Worm (Caenorhabditis elegans) whole organism, midembryonic: ENCODE data around the gene catp-5.

Experiments used
- T22C8.4 ChIP-seq: fragments of 200-800 bp; sonication (Bioruptor generic); IDR thresholded peaks from 2 replicates; pipeline ENCODE4 v1.3.6; 2022; ENCODE audit warnings: missing genetic modification characterization, missing compliant biosample characterization
- cog-1 ChIP-seq: sonication (generic microtip); optimal IDR thresholded peaks from 2 replicates; lab custom pipeline; 2016; ENCODE audit warnings: missing genetic modification characterization, missing compliant biosample characterization
- flt-1 ChIP-seq: fragments of 200-800 bp; sonication (Bioruptor generic); IDR thresholded peaks from 2 replicates; pipeline ENCODE4 v1.3.6; 2022; ENCODE audit warnings: missing genetic modification characterization, missing compliant biosample characterization
- klf-2 ChIP-seq: fragments of 200-800 bp; sonication (Bioruptor generic); conservative IDR thresholded peaks from 2 replicates; pipeline ENCODE4 v1.3.6; 2022; ENCODE audit warnings: missing genetic modification reagents, missing genetic modification characterization, missing compliant biosample characterization
- med-1 ChIP-seq: sonication (generic microtip); optimal IDR thresholded peaks from 2 replicates; lab custom pipeline; 2017; ENCODE audit warnings: missing genetic modification characterization, mild to moderate bottlenecking, missing compliant biosample characterization, antibody characterized with exemption, missing genetic modification reagents; ENCODE audit not compliant: insufficient read depth
- ref-1 ChIP-seq: fragments of 200-800 bp; sonication (Bioruptor generic); conservative IDR thresholded peaks from 2 replicates; pipeline ENCODE4 v1.3.6; 2022; ENCODE audit warnings: missing genetic modification reagents, missing genetic modification characterization, missing compliant biosample characterization
- tab-1 ChIP-seq: fragments of 200-800 bp; sonication (Bioruptor generic); IDR thresholded peaks from 2 replicates; pipeline ENCODE4 v1.3.6; 2022; ENCODE audit warnings: missing genetic modification characterization, missing compliant biosample characterization
- ztf-23 ChIP-seq: fragments of 200-800 bp; sonication (Bioruptor generic); IDR thresholded peaks from 2 replicates; pipeline ENCODE4 v1.3.6; 2022; ENCODE audit warnings: missing genetic modification reagents, missing genetic modification characterization, missing compliant biosample characterization
- ztf-29 ChIP-seq: fragments of 200-800 bp; sonication (Bioruptor generic); IDR thresholded peaks from 2 replicates; pipeline ENCODE4 v1.3.6; 2022; ENCODE audit warnings: missing genetic modification reagents, missing genetic modification characterization, missing compliant biosample characterization

Gene catp-5

ce11 chrX:8069293-8069692, 29.4 kb downstream of the catp-5 start, which contains the start of gene C18A11.1:
Gene C18A11.1 (plus strand): TSS chrX:8069328.
- TF ChIP-seq cog-1 (tag; lab: Kevin White, UChicago) (no peak), ref-1 (GFP tag; lab: Robert Waterston, UW) (no peak), ztf-23 (GFP tag; lab: Robert Waterston, UW) (no peak), klf-2 (GFP tag; lab: Robert Waterston, UW) (no peak), tab-1 (GFP tag; lab: Robert Waterston, UW) (no peak), ztf-29 (GFP tag; lab: Robert Waterston, UW) (no peak), T22C8.4 (GFP tag; lab: Robert Waterston, UW) (no peak), flt-1 (GFP tag; lab: Robert Waterston, UW) (no peak), med-1 (no peak)

DNA sequence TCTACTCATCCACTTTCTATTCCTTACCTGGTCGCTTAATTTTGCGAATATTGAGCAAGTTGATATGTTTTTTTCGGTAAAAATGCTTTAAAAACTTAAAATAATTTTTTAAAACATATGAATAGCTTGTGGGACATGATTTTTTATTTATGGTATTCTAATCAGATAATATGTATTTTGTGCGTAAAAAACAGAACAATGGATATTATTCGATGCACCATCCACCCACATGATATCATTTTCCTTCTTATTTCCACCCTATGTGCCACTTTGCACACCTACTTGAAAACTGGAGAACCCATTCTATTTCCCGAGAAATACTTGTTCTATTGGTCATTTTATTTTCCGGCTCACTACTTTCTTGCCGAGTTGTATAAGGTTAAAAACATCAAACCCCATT, 31.4 kb downstream of the catp-5 start, which contains the start of gene C18A11.2:
Gene C18A11.2, plus strand, starts transcription at position 301 of the 400 bp plus-strand sequence.
- no peak for TF ChIP-seq ztf-29 (GFP tag; lab: Robert Waterston, UW)
- TF ChIP-seq tab-1 (GFP tag; lab: Robert Waterston, UW): no peak
- no peak for TF ChIP-seq med-1
- no peak for TF ChIP-seq cog-1 (tag; lab: Kevin White, UChicago)
- TF ChIP-seq flt-1 (GFP tag; lab: Robert Waterston, UW): no peak
- no peak for TF ChIP-seq ref-1 (GFP tag; lab: Robert Waterston, UW)
- TF ChIP-seq T22C8.4 (GFP tag; lab: Robert Waterston, UW): no peak
- no peak for TF ChIP-seq klf-2 (GFP tag; lab: Robert Waterston, UW)
- TF ChIP-seq ztf-23 (GFP tag; lab: Robert Waterston, UW): no peak

- TF ChIP-seq ztf-29 (GFP tag; lab: Robert Waterston, UW) (no peak), ref-1 (GFP tag; lab: Robert Waterston, UW) (no peak), klf-2 (GFP tag; lab: Robert Waterston, UW) (no peak), tab-1 (GFP tag; lab: Robert Waterston, UW) (no peak), ztf-23 (GFP tag; lab: Robert Waterston, UW) (no peak), flt-1 (GFP tag; lab: Robert Waterston, UW) (no peak), cog-1 (tag; lab: Kevin White, UChicago) (no peak), med-1 (no peak), T22C8.4 (GFP tag; lab: Robert Waterston, UW) (no peak)
These were observed 37.8 kb downstream of the catp-5 start, which contains the start of gene C18A11.3 for ce11 chrX:8060823-8061222. Gene C18A11.3 (plus strand): TSS chrX:8061123.

- TF ChIP-seq tab-1 (GFP tag; lab: Robert Waterston, UW) (no peak), med-1 (no peak), T22C8.4 (GFP tag; lab: Robert Waterston, UW) (no peak), ref-1 (GFP tag; lab: Robert Waterston, UW) (no peak), ztf-23 (GFP tag; lab: Robert Waterston, UW) (no peak)
These were observed 38.7 kb downstream of the catp-5 start for ce11 chrX:8059999-8060398.

ce11 chrX:8057791-8058270, 40.8 kb downstream of the catp-5 start, which contains the start of gene dim-1:
Gene dim-1 (minus strand): TSS chrX:8058220.
- TF ChIP-seq cog-1 (tag; lab: Kevin White, UChicago): no peak
- no peak for TF ChIP-seq ztf-29 (GFP tag; lab: Robert Waterston, UW)
- TF ChIP-seq ref-1 (GFP tag; lab: Robert Waterston, UW): no peak
- TF ChIP-seq klf-2 (GFP tag; lab: Robert Waterston, UW): no peak
- no peak for TF ChIP-seq ztf-23 (GFP tag; lab: Robert Waterston, UW)
- no peak for TF ChIP-seq tab-1 (GFP tag; lab: Robert Waterston, UW)
- TF ChIP-seq T22C8.4 (GFP tag; lab: Robert Waterston, UW): no peak
- no peak for TF ChIP-seq med-1
- no peak for TF ChIP-seq flt-1 (GFP tag; lab: Robert Waterston, UW)

DNA sequence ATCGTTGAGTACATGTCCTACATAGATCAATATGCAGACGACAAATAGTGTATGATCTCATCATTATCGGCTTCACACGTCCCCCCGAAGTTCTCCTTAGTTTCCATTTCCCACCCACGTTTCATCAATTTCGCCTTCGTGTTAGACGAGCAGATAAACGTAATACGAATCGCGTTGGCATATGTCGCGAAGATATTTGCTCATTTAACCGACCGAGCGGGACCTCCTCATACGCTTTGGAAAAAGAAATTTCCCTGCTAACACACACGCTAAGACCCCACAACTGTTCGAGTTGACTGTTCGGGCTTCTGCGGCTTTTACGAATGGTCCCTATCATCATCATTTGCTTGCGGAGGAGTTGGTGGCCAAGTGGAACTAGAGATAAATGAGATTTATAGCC, 44.2 kb downstream of the catp-5 start:
- TF ChIP-seq tab-1 (GFP tag; lab: Robert Waterston, UW) (no peak), T22C8.4 (GFP tag; lab: Robert Waterston, UW) (no peak), klf-2 (GFP tag; lab: Robert Waterston, UW) (no peak)

- TF ChIP-seq flt-1 (GFP tag; lab: Robert Waterston, UW): no peak
- no peak for TF ChIP-seq ref-1 (GFP tag; lab: Robert Waterston, UW)
- no peak for TF ChIP-seq ztf-29 (GFP tag; lab: Robert Waterston, UW)
- no peak for TF ChIP-seq ztf-23 (GFP tag; lab: Robert Waterston, UW)
- TF ChIP-seq med-1: no peak
- TF ChIP-seq T22C8.4 (GFP tag; lab: Robert Waterston, UW): no peak
- TF ChIP-seq tab-1 (GFP tag; lab: Robert Waterston, UW): no peak
These were observed 45.6 kb downstream of the catp-5 start for ce11 chrX:8053008-8053441.

DNA sequence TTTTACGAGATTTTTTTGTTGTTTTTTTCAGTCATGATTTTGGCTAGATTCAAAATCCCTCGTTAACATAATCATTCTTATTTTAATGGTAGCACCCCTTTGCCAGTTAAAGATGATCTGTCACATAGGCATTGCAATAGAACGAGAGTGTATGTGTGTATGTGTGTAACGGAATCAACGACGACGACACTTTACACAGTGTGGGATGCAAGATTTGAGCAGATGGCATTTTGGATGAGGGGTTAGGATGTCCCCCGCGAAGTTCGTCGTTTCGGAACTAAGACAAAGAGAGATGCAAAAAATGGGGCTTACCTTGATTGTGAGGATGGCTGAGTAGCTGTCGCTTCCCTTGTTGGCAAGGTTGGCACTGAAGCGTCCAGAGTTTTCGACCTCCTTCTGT, 46.6 kb downstream of the catp-5 start:
- no peak for TF ChIP-seq med-1
- TF ChIP-seq tab-1 (GFP tag; lab: Robert Waterston, UW): no peak
- no peak for TF ChIP-seq ztf-29 (GFP tag; lab: Robert Waterston, UW)
- no peak for TF ChIP-seq flt-1 (GFP tag; lab: Robert Waterston, UW)
- TF ChIP-seq klf-2 (GFP tag; lab: Robert Waterston, UW): no peak
- TF ChIP-seq cog-1 (tag; lab: Kevin White, UChicago): no peak
- TF ChIP-seq ref-1 (GFP tag; lab: Robert Waterston, UW): no peak
- TF ChIP-seq T22C8.4 (GFP tag; lab: Robert Waterston, UW): no peak
- TF ChIP-seq ztf-23 (GFP tag; lab: Robert Waterston, UW): no peak

- TF ChIP-seq flt-1 (GFP tag; lab: Robert Waterston, UW): no peak
- no peak for TF ChIP-seq tab-1 (GFP tag; lab: Robert Waterston, UW)
- TF ChIP-seq ztf-23 (GFP tag; lab: Robert Waterston, UW): no peak
- TF ChIP-seq ztf-29 (GFP tag; lab: Robert Waterston, UW): no peak
- TF ChIP-seq med-1: no peak
- TF ChIP-seq T22C8.4 (GFP tag; lab: Robert Waterston, UW): no peak
- TF ChIP-seq ref-1 (GFP tag; lab: Robert Waterston, UW): no peak
- no peak for TF ChIP-seq cog-1 (tag; lab: Kevin White, UChicago)
- TF ChIP-seq klf-2 (GFP tag; lab: Robert Waterston, UW): no peak
These were observed 50.0 kb downstream of the catp-5 start for ce11 chrX:8048637-8049036.
